Worm (Caenorhabditis elegans) whole organism, mixed stage, embryonic: ENCODE results near the gene T19D12.2.

Source experiments
- elt-3 ChIP-seq: fragments of 150-350 bp; optimal IDR thresholded peaks from 2 replicates; lab custom pipeline; 2014; ENCODE audit warnings: missing biosample characterization, missing genetic modification characterization
- hlh-1 ChIP-seq: fragments of 150-350 bp; optimal IDR thresholded peaks from 2 replicates; lab custom pipeline; 2014; ENCODE audit warnings: missing biosample characterization, missing genetic modification reagents, missing genetic modification characterization
- lsy-2 ChIP-seq: fragments of 150-350 bp; optimal IDR thresholded peaks from 2 replicates; lab custom pipeline; 2014; ENCODE audit warnings: missing biosample characterization, missing genetic modification characterization
- mep-1 ChIP-seq: fragments of 150-350 bp; optimal IDR thresholded peaks from 2 replicates; lab custom pipeline; 2017; ENCODE audit warnings: missing biosample characterization, missing genetic modification reagents, missing genetic modification characterization, inconsistent platforms
- nhr-237 ChIP-seq: fragments of 150-350 bp; optimal IDR thresholded peaks from 2 replicates; lab custom pipeline; 2014; ENCODE audit warnings: missing biosample characterization, missing genetic modification characterization
- nhr-28 ChIP-seq: fragments of 150-350 bp; optimal IDR thresholded peaks from 2 replicates; lab custom pipeline; 2014; ENCODE audit warnings: missing biosample characterization, missing genetic modification characterization
- pha-4 ChIP-seq: fragments of 150-350 bp; optimal IDR thresholded peaks from 2 replicates; lab custom pipeline; 2018; ENCODE audit warnings: missing biosample characterization, missing genetic modification reagents, missing genetic modification characterization
- sem-2 ChIP-seq: fragments of 200-800 bp; sonication (Bioruptor generic); optimal IDR thresholded peaks from 2 replicates; lab custom pipeline; 2018; ENCODE audit warnings: mild to moderate bottlenecking, missing genetic modification characterization, missing compliant biosample characterization
- snpc-4 ChIP-seq: fragments of 150-350 bp; optimal IDR thresholded peaks from 2 replicates; lab custom pipeline; 2014; ENCODE audit warnings: missing biosample characterization, missing genetic modification characterization
- sptf-1 ChIP-seq: sonication (generic microtip); optimal IDR thresholded peaks from 2 replicates; lab custom pipeline; 2017; ENCODE audit warnings: mild to moderate bottlenecking, missing genetic modification characterization, moderate library complexity, missing compliant biosample characterization
- unc-120 ChIP-seq: sonication (generic microtip); optimal IDR thresholded peaks from 2 replicates; lab custom pipeline; 2017; ENCODE audit warnings: missing genetic modification characterization, missing compliant biosample characterization; ENCODE audit not compliant: poor library complexity, severe bottlenecking
- unc-62 ChIP-seq: fragments of 150-350 bp; optimal IDR thresholded peaks from 2 replicates; lab custom pipeline; 2014; ENCODE audit warnings: missing biosample characterization, missing genetic modification reagents, missing genetic modification characterization
- ztf-11 ChIP-seq: fragments of 150-350 bp; optimal IDR thresholded peaks from 2 replicates; lab custom pipeline; 2014; ENCODE audit warnings: missing biosample characterization, missing genetic modification characterization

ce11 chrII:6701497-6701896 is 40.4 kb downstream of the T19D12.2 start, which contains the start of gene C18H9.6:
- TF ChIP-seq sptf-1, result no peak
- no peak for TF ChIP-seq snpc-4 (tag; lab: Kevin White, UChicago)
- no peak for TF ChIP-seq sem-2 (GFP tag; lab: Kevin White, UChicago)
- no peak for TF ChIP-seq mep-1 (tag; lab: Kevin White, UChicago)
- TF ChIP-seq pha-4 (tag; lab: Kevin White, UChicago), result no peak
- no peak for TF ChIP-seq nhr-28 (tag; lab: Kevin White, UChicago)
- no peak for TF ChIP-seq unc-62
- TF ChIP-seq ztf-11 (tag; lab: Kevin White, UChicago), result no peak
- TF ChIP-seq hlh-1 (tag; lab: Kevin White, UChicago), result no peak
- TF ChIP-seq nhr-237 (tag; lab: Kevin White, UChicago), result no peak
- TF ChIP-seq unc-120, result no peak
- no peak for TF ChIP-seq elt-3 (tag; lab: Kevin White, UChicago)
- no peak for TF ChIP-seq lsy-2 (tag; lab: Kevin White, UChicago)
